Fruit fly (Drosophila melanogaster) whole organism, pupa: ENCODE results near the gene Hira.

Source experiments
- CG10348 ChIP-seq: fragments of 200-800 bp; sonication (Bioruptor generic); IDR thresholded peaks from 2 replicates; pipeline ENCODE4 v1.3.6; 2022; ENCODE audit warnings: missing biosample characterization, missing genetic modification characterization
- CG12605 ChIP-seq: fragments of 200-800 bp; sonication (Bioruptor generic); IDR thresholded peaks from 2 replicates; pipeline ENCODE4 v1.3.6; 2022; ENCODE audit warnings: missing biosample characterization, missing genetic modification characterization
- CG13204 ChIP-seq: fragments of 200-800 bp; sonication (Bioruptor generic); optimal IDR thresholded peaks from 2 replicates; lab custom pipeline; 2018; ENCODE audit warnings: missing biosample characterization, mild to moderate bottlenecking, missing genetic modification characterization, moderate library complexity
- CG14655 ChIP-seq: fragments of 200-800 bp; sonication (Bioruptor generic); optimal IDR thresholded peaks from 3 replicates; lab custom pipeline; 2017; ENCODE audit warnings: mild to moderate bottlenecking, missing biosample characterization, missing genetic modification reagents, missing genetic modification characterization
- CG15710 ChIP-seq: fragments of 200-800 bp; sonication (Bioruptor generic); optimal IDR thresholded peaks from 2 replicates; lab custom pipeline; 2018; ENCODE audit warnings: missing biosample characterization, mild to moderate bottlenecking, missing genetic modification characterization, moderate library complexity
- CG17806 ChIP-seq: fragments of 200-800 bp; sonication (Bioruptor generic); optimal IDR thresholded peaks from 2 replicates; lab custom pipeline; 2018; ENCODE audit warnings: missing biosample characterization, mild to moderate bottlenecking, missing genetic modification characterization, moderate library complexity
- CG32121 ChIP-seq: fragments of 200-800 bp; sonication (Bioruptor generic); IDR thresholded peaks from 2 replicates; pipeline ENCODE4 v1.3.6; 2022; ENCODE audit warnings: missing biosample characterization, missing genetic modification characterization
- CG34367 ChIP-seq: fragments of 200-800 bp; sonication (Bioruptor generic); optimal IDR thresholded peaks from 2 replicates; lab custom pipeline; 2018; ENCODE audit warnings: missing biosample characterization, mild to moderate bottlenecking, missing genetic modification characterization
- CG4496 ChIP-seq: fragments of 200-800 bp; sonication (Bioruptor generic); IDR thresholded peaks from 3 replicates; pipeline ENCODE4 v1.3.6; 2022; ENCODE audit warnings: missing biosample characterization, missing genetic modification characterization
- CG8159 ChIP-seq: fragments of 200-800 bp; sonication (Bioruptor generic); optimal IDR thresholded peaks from 3 replicates; lab custom pipeline; 2018; ENCODE audit warnings: missing biosample characterization, mild to moderate bottlenecking, missing genetic modification characterization, moderate library complexity
- CG8301 ChIP-seq: fragments of 200-800 bp; sonication (Bioruptor generic); optimal IDR thresholded peaks from 2 replicates; lab custom pipeline; 2018; ENCODE audit warnings: missing biosample characterization, mild to moderate bottlenecking, missing genetic modification characterization
- CG9948 ChIP-seq: fragments of 200-800 bp; sonication (Bioruptor generic); optimal IDR thresholded peaks from 2 replicates; lab custom pipeline; 2018; ENCODE audit warnings: missing biosample characterization, mild to moderate bottlenecking, missing genetic modification characterization, moderate library complexity
- EcR ChIP-seq: fragments of 200-800 bp; sonication (Bioruptor generic); optimal IDR thresholded peaks from 3 replicates; lab custom pipeline; 2019; ENCODE audit warnings: missing biosample characterization, missing genetic modification characterization, mild to moderate bottlenecking, moderate library complexity, missing genetic modification reagents
- Ets98B ChIP-seq: fragments of 200-800 bp; sonication (Bioruptor generic); IDR thresholded peaks from 2 replicates; pipeline ENCODE4 v1.3.6; 2022; ENCODE audit warnings: missing biosample characterization, missing genetic modification characterization
- Pif1A ChIP-seq: fragments of 200-800 bp; sonication (Bioruptor generic); optimal IDR thresholded peaks from 3 replicates; lab custom pipeline; 2016; ENCODE audit warnings: missing biosample characterization, missing genetic modification characterization
- Pif1B ChIP-seq: fragments of 200-800 bp; sonication (Bioruptor generic); optimal IDR thresholded peaks from 3 replicates; lab custom pipeline; 2016; ENCODE audit warnings: missing biosample characterization, missing genetic modification characterization
- Snoo ChIP-seq: fragments of 200-800 bp; sonication (Bioruptor generic); optimal IDR thresholded peaks from 3 replicates; lab custom pipeline; 2017; ENCODE audit warnings: missing biosample characterization, mild to moderate bottlenecking, missing genetic modification characterization, inconsistent platforms
- fd96Ca ChIP-seq: fragments of 200-800 bp; sonication (Bioruptor generic); IDR thresholded peaks from 3 replicates; pipeline ENCODE4 v1.3.6; 2022; ENCODE audit warnings: missing biosample characterization, missing genetic modification characterization
- gl ChIP-seq: fragments of 200-800 bp; sonication (Bioruptor generic); optimal IDR thresholded peaks from 2 replicates; lab custom pipeline; 2018; ENCODE audit warnings: missing biosample characterization, mild to moderate bottlenecking, missing genetic modification characterization
- rn ChIP-seq: fragments of 200-800 bp; sonication (Bioruptor generic); IDR thresholded peaks from 2 replicates; pipeline ENCODE4 v1.3.6; 2022; ENCODE audit warnings: missing biosample characterization, missing genetic modification characterization

The Hira gene

dm6 chrX:7746342-7746741, 24.4 kb downstream of the Hira start:
- TF ChIP-seq CG34367 (tag; lab: Kevin White, UChicago) (no peak), gl (tag; lab: Kevin White, UChicago) (no peak), rn (no peak), CG13204 (no peak), Snoo (tag; lab: Kevin White, UChicago) (no peak), CG12605 (GFP tag; lab: Robert Waterston, UW) (no peak), Pif1B (no peak), CG4496 (no peak), CG14655 (GFP tag; lab: Kevin White, UChicago) (no peak), fd96Ca (no peak), Ets98B (GFP tag; lab: Robert Waterston, UW) (no peak), CG10348 (GFP tag; lab: Robert Waterston, UW) (no peak), CG9948 (tag; lab: Kevin White, UChicago) (no peak), CG8301 (no peak), EcR (no peak)
- TF ChIP-seq, all 21 proteins: peak for 0

dm6 chrX:7764682-7765081, 42.8 kb downstream of the Hira start, which contains the start of gene Ir7a:
TSS of gene Ir7a (plus strand) at chrX:7764982.
- TF ChIP-seq CG13204: no peak
- TF ChIP-seq Pif1A (GFP tag; lab: Kevin White, UChicago): no peak
- no peak for TF ChIP-seq CG15710 (tag; lab: Kevin White, UChicago)
- TF ChIP-seq CG9948 (tag; lab: Kevin White, UChicago): no peak
- TF ChIP-seq Ets98B (GFP tag; lab: Robert Waterston, UW): no peak

dm6 chrX:7768147-7768787, 46.3 kb downstream of the Hira start, which contains the start of gene CG34338:
TSS of gene CG34338 (plus strand) at chrX:7768737.
- no peak for TF ChIP-seq fd96Ca
- TF ChIP-seq Snoo (tag; lab: Kevin White, UChicago): no peak
- TF ChIP-seq CG15710 (tag; lab: Kevin White, UChicago): no peak
- TF ChIP-seq CG8159 (tag; lab: Kevin White, UChicago): no peak
- no peak for TF ChIP-seq rn
- no peak for TF ChIP-seq Ets98B (GFP tag; lab: Robert Waterston, UW)
- no peak for TF ChIP-seq Pif1A (GFP tag; lab: Kevin White, UChicago)
- no peak for TF ChIP-seq EcR
- no peak for TF ChIP-seq gl (tag; lab: Kevin White, UChicago)
- TF ChIP-seq CG12605 (GFP tag; lab: Robert Waterston, UW): no peak
- TF ChIP-seq CG32121 (GFP tag; lab: Robert Waterston, UW): no peak
- no peak for TF ChIP-seq CG9948 (tag; lab: Kevin White, UChicago)
- TF ChIP-seq CG4496: no peak
- TF ChIP-seq CG10348 (GFP tag; lab: Robert Waterston, UW): no peak
- no peak for TF ChIP-seq CG13204
- no peak for TF ChIP-seq CG34367 (tag; lab: Kevin White, UChicago)
- TF ChIP-seq Pif1B: no peak
- TF ChIP-seq CG17806: no peak
- no peak for TF ChIP-seq CG14655 (GFP tag; lab: Kevin White, UChicago)
